Fruit fly (Drosophila melanogaster) whole organism, embryonic: Measurements from ENCODE around the gene jagn.

Experiments used
- Blimp-1 ChIP-seq: fragments of 200-800 bp; sonication (Bioruptor generic); optimal IDR thresholded peaks from 3 replicates; lab custom pipeline; 2018; ENCODE audit warnings: missing biosample characterization, missing genetic modification characterization, mild to moderate bottlenecking, moderate library complexity, missing genetic modification reagents
- CG10147 ChIP-seq: fragments of 200-800 bp; sonication (Bioruptor generic); optimal IDR thresholded peaks from 2 replicates; lab custom pipeline; 2019; ENCODE audit warnings: missing biosample characterization, mild to moderate bottlenecking, missing genetic modification characterization, moderate library complexity
- CG10431 ChIP-seq: fragments of 200-800 bp; sonication (Bioruptor generic); optimal IDR thresholded peaks from 3 replicates; lab custom pipeline; 2018; ENCODE audit warnings: missing biosample characterization, mild to moderate bottlenecking, missing genetic modification characterization
- CG12236 ChIP-seq: fragments of 200-800 bp; sonication (Bioruptor generic); optimal IDR thresholded peaks from 2 replicates; lab custom pipeline; 2016; ENCODE audit warnings: missing biosample characterization, missing genetic modification characterization
- CG12744 ChIP-seq: fragments of 200-800 bp; sonication (Bioruptor generic); optimal IDR thresholded peaks from 2 replicates; lab custom pipeline; 2016; ENCODE audit warnings: missing biosample characterization, missing genetic modification characterization
- CG12769 ChIP-seq: fragments of 200-800 bp; sonication (Bioruptor generic); optimal IDR thresholded peaks from 2 replicates; lab custom pipeline; 2019; ENCODE audit warnings: missing biosample characterization, mild to moderate bottlenecking, missing genetic modification characterization, moderate library complexity
- CG13894 ChIP-seq: fragments of 200-800 bp; sonication (Bioruptor generic); optimal IDR thresholded peaks from 3 replicates; lab custom pipeline; 2018; ENCODE audit warnings: missing biosample characterization, mild to moderate bottlenecking, missing genetic modification characterization, moderate library complexity
- CG1529 ChIP-seq: fragments of 200-800 bp; sonication (Bioruptor generic); optimal IDR thresholded peaks from 3 replicates; lab custom pipeline; 2018; ENCODE audit warnings: missing biosample characterization, missing genetic modification characterization
- CG16815 ChIP-seq: fragments of 200-800 bp; sonication (Bioruptor generic); optimal IDR thresholded peaks from 3 replicates; lab custom pipeline; 2017; ENCODE audit warnings: missing biosample characterization, mild to moderate bottlenecking, missing genetic modification characterization
- CG17568 ChIP-seq: fragments of 200-800 bp; sonication (Bioruptor generic); optimal IDR thresholded peaks from 2 replicates; lab custom pipeline; 2018; ENCODE audit warnings: missing biosample characterization, mild to moderate bottlenecking, missing genetic modification characterization, moderate library complexity
- CG33213 ChIP-seq: fragments of 200-800 bp; sonication (Bioruptor generic); optimal IDR thresholded peaks from 3 replicates; lab custom pipeline; 2016; ENCODE audit warnings: missing biosample characterization, missing genetic modification characterization
- CG33557 ChIP-seq: fragments of 200-800 bp; sonication (Bioruptor generic); optimal IDR thresholded peaks from 2 replicates; lab custom pipeline; 2019; ENCODE audit warnings: missing biosample characterization, mild to moderate bottlenecking, missing genetic modification characterization, moderate library complexity
- CG4820 ChIP-seq: fragments of 200-800 bp; sonication (Bioruptor generic); optimal IDR thresholded peaks from 3 replicates; lab custom pipeline; 2016; ENCODE audit warnings: missing biosample characterization, missing genetic modification characterization
- CG5245 ChIP-seq: fragments of 200-800 bp; sonication (Bioruptor generic); optimal IDR thresholded peaks from 3 replicates; lab custom pipeline; 2016; ENCODE audit warnings: missing biosample characterization, missing genetic modification characterization
- CG6765 ChIP-seq: fragments of 200-800 bp; sonication (Bioruptor generic); optimal IDR thresholded peaks from 3 replicates; lab custom pipeline; 2017; ENCODE audit warnings: missing biosample characterization, mild to moderate bottlenecking, missing genetic modification characterization
- CG8290 ChIP-seq, 3 experiments: fragments of 200-800 bp; sonication (Bioruptor generic); optimal IDR thresholded peaks; 2 replicates each; lab custom pipeline; 2016 to 2019; ENCODE audit warnings: missing biosample characterization in 3 of 3, missing genetic modification characterization in 3 of 3, mild to moderate bottlenecking in 2 of 3, moderate library complexity in 1 of 3
- CG9876 ChIP-seq: fragments of 200-800 bp; sonication (Bioruptor generic); optimal IDR thresholded peaks from 2 replicates; lab custom pipeline; 2016; ENCODE audit warnings: missing biosample characterization, missing genetic modification characterization
- Dbx ChIP-seq: fragments of 200-800 bp; sonication (Bioruptor generic); IDR thresholded peaks from 3 replicates; pipeline ENCODE4 v1.3.6; 2022; ENCODE audit warnings: missing biosample characterization, missing genetic modification characterization
- Dfd ChIP-seq, 2 experiments: fragments of >200 bp; optimal IDR thresholded peaks; 2 replicates each; lab custom pipeline; 2017; ENCODE audit warnings: missing biosample characterization in 2 of 2, missing genetic modification characterization in 2 of 2
- Gug ChIP-seq: fragments of 200-800 bp; sonication (Bioruptor generic); IDR thresholded peaks from 4 replicates; pipeline ENCODE4 v1.3.6; 2022; ENCODE audit warnings: missing biosample characterization, missing genetic modification characterization
- HLH4C ChIP-seq: fragments of 200-800 bp; sonication (Bioruptor generic); IDR thresholded peaks from 3 replicates; pipeline ENCODE4 v1.3.6; 2022; ENCODE audit warnings: missing biosample characterization, missing genetic modification characterization; ENCODE audit not compliant: partially characterized antibody
- Hr51 ChIP-seq, 2 experiments: fragments of 200-800 bp; sonication (Bioruptor generic); optimal IDR thresholded peaks; 2 replicates in 1 of 2; 3 replicates in 1 of 2; lab custom pipeline; 2016 to 2018; ENCODE audit warnings: missing biosample characterization in 2 of 2, missing genetic modification characterization in 2 of 2, mild to moderate bottlenecking in 1 of 2, moderate library complexity in 1 of 2
- Myb ChIP-seq: fragments of 200-800 bp; sonication (Bioruptor generic); optimal IDR thresholded peaks from 2 replicates; lab custom pipeline; 2016; ENCODE audit warnings: missing biosample characterization, missing genetic modification characterization
- Nf-YC ChIP-seq: fragments of 200-800 bp; optimal IDR thresholded peaks from 3 replicates; lab custom pipeline; 2019; ENCODE audit warnings: missing biosample characterization, mild to moderate bottlenecking, missing genetic modification characterization, moderate library complexity
- Ptx1 ChIP-seq: fragments of 200-800 bp; sonication (Bioruptor generic); IDR thresholded peaks from 2 replicates; pipeline ENCODE4 v1.3.6; 2022; ENCODE audit warnings: missing biosample characterization, missing genetic modification characterization
- Usf ChIP-seq: fragments of 200-800 bp; sonication (Bioruptor generic); optimal IDR thresholded peaks from 2 replicates; lab custom pipeline; 2017; ENCODE audit warnings: missing genotype, missing biosample characterization, missing genetic modification characterization
- Xbp1 ChIP-seq: fragments of 200-800 bp; sonication (Bioruptor generic); optimal IDR thresholded peaks from 3 replicates; lab custom pipeline; 2016; ENCODE audit warnings: missing biosample characterization, mild to moderate bottlenecking, missing genetic modification characterization
- ab ChIP-seq: fragments of 200-800 bp; sonication (Bioruptor generic); optimal IDR thresholded peaks from 2 replicates; lab custom pipeline; 2016; ENCODE audit warnings: missing biosample characterization, missing genetic modification characterization
- bab2 ChIP-seq: fragments of 200-800 bp; sonication (Bioruptor generic); optimal IDR thresholded peaks from 2 replicates; lab custom pipeline; 2016; ENCODE audit warnings: missing biosample characterization, missing genetic modification characterization
- bbx ChIP-seq: fragments of 200-800 bp; sonication (Bioruptor generic); IDR thresholded peaks from 2 replicates; pipeline ENCODE4 v1.3.6; 2022; ENCODE audit warnings: missing biosample characterization, missing genetic modification characterization; ENCODE audit not compliant: partially characterized antibody
- bigmax ChIP-seq: fragments of 200-800 bp; sonication (Bioruptor generic); optimal IDR thresholded peaks from 2 replicates; lab custom pipeline; 2018; ENCODE audit warnings: missing biosample characterization, mild to moderate bottlenecking, missing genetic modification characterization
- caup ChIP-seq: fragments of 200-800 bp; sonication (Bioruptor generic); optimal IDR thresholded peaks from 3 replicates; lab custom pipeline; 2017; ENCODE audit warnings: missing biosample characterization, mild to moderate bottlenecking, missing genetic modification characterization, moderate library complexity; ENCODE audit not compliant: severe bottlenecking
- crp ChIP-seq, 2 experiments: fragments of 200-800 bp; sonication (Bioruptor generic); optimal IDR thresholded peaks; 2 replicates in 1 of 2; 3 replicates in 1 of 2; lab custom pipeline; 2017; ENCODE audit warnings: missing biosample characterization in 2 of 2, missing genetic modification characterization in 2 of 2, mild to moderate bottlenecking in 1 of 2, moderate library complexity in 1 of 2
- cwo ChIP-seq: fragments of 200-800 bp; sonication (Bioruptor generic); optimal IDR thresholded peaks from 3 replicates; lab custom pipeline; 2017; ENCODE audit warnings: missing biosample characterization, missing genetic modification characterization, mild to moderate bottlenecking, moderate library complexity, missing genetic modification reagents
- fd3F ChIP-seq: fragments of 200-800 bp; sonication (Bioruptor generic); optimal IDR thresholded peaks from 2 replicates; lab custom pipeline; 2018; ENCODE audit warnings: missing biosample characterization, mild to moderate bottlenecking, missing genetic modification characterization, moderate library complexity
- gcm ChIP-seq: fragments of 200-800 bp; sonication (Bioruptor generic); optimal IDR thresholded peaks from 2 replicates; lab custom pipeline; 2019; ENCODE audit warnings: missing biosample characterization, mild to moderate bottlenecking, missing genetic modification characterization, moderate library complexity
- hbn ChIP-seq: fragments of 200-800 bp; sonication (Bioruptor generic); IDR thresholded peaks from 2 replicates; pipeline ENCODE4 v1.3.6; 2022; ENCODE audit warnings: missing biosample characterization, missing genetic modification characterization; ENCODE audit not compliant: partially characterized antibody
- knrl ChIP-seq: fragments of 200-800 bp; sonication (Bioruptor generic); IDR thresholded peaks from 3 replicates; pipeline ENCODE4 v1.3.6; 2022; ENCODE audit warnings: missing biosample characterization, missing genetic modification characterization; ENCODE audit not compliant: partially characterized antibody
- nerfin-1 ChIP-seq: fragments of 200-800 bp; sonication (Bioruptor generic); optimal IDR thresholded peaks from 3 replicates; lab custom pipeline; 2019; ENCODE audit warnings: missing biosample characterization, mild to moderate bottlenecking, missing genetic modification characterization, moderate library complexity
- pnt ChIP-seq: fragments of 200-800 bp; sonication (Bioruptor generic); optimal IDR thresholded peaks from 3 replicates; lab custom pipeline; 2016; ENCODE audit warnings: missing biosample characterization, missing genetic modification characterization
- prd ChIP-seq, 3 experiments: fragments of >200 bp in 2 of 3; fragments of 200-800 bp in 1 of 3; sonication (Bioruptor generic) in 1 of 3; optimal IDR thresholded peaks in 2 of 3; IDR thresholded peaks in 1 of 3; 2 replicates in 2 of 3; 3 replicates in 1 of 3; pipeline versions ENCODE4 v1.3.6 to Lab custom; 2017 to 2022; ENCODE audit warnings: missing biosample characterization in 1 of 3, missing genetic modification characterization in 1 of 3
- pzg ChIP-seq: fragments of 200-800 bp; sonication (Bioruptor generic); optimal IDR thresholded peaks from 3 replicates; lab custom pipeline; 2018; ENCODE audit warnings: missing biosample characterization, mild to moderate bottlenecking, missing genetic modification characterization, moderate library complexity
- sc ChIP-seq, 3 experiments: fragments of >200 bp in 2 of 3; fragments of 200-800 bp in 1 of 3; sonication (Bioruptor generic) in 1 of 3; optimal IDR thresholded peaks; 2 replicates in 2 of 3; 3 replicates in 1 of 3; lab custom pipeline; 2017; ENCODE audit warnings: mild to moderate bottlenecking in 1 of 3, missing biosample characterization in 1 of 3, missing genetic modification characterization in 1 of 3, missing genetic modification reagents in 1 of 3
- vvl ChIP-seq: fragments of 200-800 bp; sonication (Bioruptor generic); IDR thresholded peaks from 2 replicates; pipeline ENCODE4 v1.3.6; 2022; ENCODE audit warnings: missing biosample characterization, missing genetic modification characterization
- z ChIP-seq: fragments of 200-800 bp; sonication (Bioruptor generic); IDR thresholded peaks from 3 replicates; pipeline ENCODE4 v1.3.6; 2022; ENCODE audit warnings: missing biosample characterization, missing genetic modification characterization

Gene jagn

dm6 chr3R:5742278-5743196 is 36.6 kb upstream of the jagn start, which contains the start of the genes Sym and Madm (continued):
- TF ChIP-seq CG1529 (no peak), cwo (GFP tag; lab: Kevin White, UChicago) (no peak), Hr51 (GFP tag; optimal IDR thresholded peaks at IDR 0.05; lab: Kevin White, UChicago) (peak in 1 of 2 experiments; percentile 50), CG12236 (GFP tag; lab: Kevin White, UChicago) (no peak), z (GFP tag; lab: Robert Waterston, UW) (no peak), pzg (GFP tag; lab: Kevin White, UChicago) (peak; percentile 66), caup (GFP tag; lab: Kevin White, UChicago) (no peak), Ptx1 (peak; percentile 40), CG33557 (no peak), ab (GFP tag; lab: Kevin White, UChicago) (no peak), CG9876 (GFP tag; lab: Kevin White, UChicago) (peak; percentile 29), CG4820 (GFP tag; lab: Kevin White, UChicago) (no peak), Myb (peak; percentile 53), CG5245 (GFP tag; lab: Kevin White, UChicago) (no peak), crp (GFP tag; optimal IDR thresholded peaks at IDR 0.05; lab: Kevin White, UChicago) (peak in 1 of 2 experiments; percentile 50), vvl (GFP tag; lab: Robert Waterston, UW) (no peak; the same call in 1 of the 2 replicates), Blimp-1 (GFP tag; lab: Kevin White, UChicago) (no peak), hbn (GFP tag; lab: Robert Waterston, UW) (peak; percentile 69), sc (optimal IDR thresholded peaks at IDR 0.05; lab: Kevin White, UChicago) (no peak), sc (GFP tag; optimal IDR thresholded peaks at IDR 0.05; lab: Kevin White, UChicago) (no peak), CG10147 (GFP tag; lab: Kevin White, UChicago) (peak; percentile 39), CG12744 (GFP tag; lab: Kevin White, UChicago) (peak; percentile 30), CG17568 (no peak), nerfin-1 (tag; lab: Kevin White, UChicago) (peak; percentile 3), CG12769 (no peak), Xbp1 (GFP tag; lab: Kevin White, UChicago) (peak; percentile 62), gcm (GFP tag; lab: Kevin White, UChicago) (peak; percentile 21), Dbx (GFP tag; lab: Robert Waterston, UW) (no peak), Gug (GFP tag; lab: Robert Waterston, UW) (peak; percentile 29; the same call in 1 of the 4 replicates), CG13894 (tag; lab: Kevin White, UChicago) (no peak), CG8290 (GFP tag; optimal IDR thresholded peaks at IDR 0.05; lab: Kevin White, UChicago) (no peak), CG8290 (tag; optimal IDR thresholded peaks at IDR 0.05; lab: Kevin White, UChicago) (no peak), Nf-YC (tag; lab: Kevin White, UChicago) (peak; percentile 49), prd (optimal IDR thresholded peaks at IDR 0.05; lab: Kevin White, UChicago) (no peak), prd (GFP tag; IDR thresholded peaks at IDR 0.05; lab: Robert Waterston, UW) (peak; percentile 72), CG33213 (GFP tag; lab: Kevin White, UChicago) (peak; percentile 17), pnt (no peak), knrl (GFP tag; lab: Robert Waterston, UW) (peak; percentile 91), bigmax (GFP tag; lab: Kevin White, UChicago) (no peak), bab2 (GFP tag; lab: Kevin White, UChicago) (peak; percentile 37), bbx (GFP tag; lab: Robert Waterston, UW) (peak; percentile 38; the same call in 1 of the 2 replicates), Usf (no peak), CG10431 (no peak), fd3F (no peak), CG6765 (GFP tag; lab: Kevin White, UChicago) (no peak), HLH4C (peak; percentile 94), CG16815 (GFP tag; lab: Kevin White, UChicago) (peak; percentile 1), Dfd (GFP tag; optimal IDR thresholded peaks at IDR 0.05; lab: Kevin White, UChicago) (no peak)
